Worm (Caenorhabditis elegans) whole organism, young adult: ENCODE measurements around the gene sdz-8.

Experiments used
- C06A6.2 ChIP-seq: fragments of 200-800 bp; sonication (Bioruptor generic); conservative IDR thresholded peaks from 2 replicates; pipeline ENCODE4 v1.3.6; 2022; ENCODE audit warnings: missing genetic modification characterization, missing compliant biosample characterization
- F55B11.4 ChIP-seq: sonication (generic microtip); optimal IDR thresholded peaks from 2 replicates; lab custom pipeline; 2016; ENCODE audit warnings: missing compliant biosample characterization, missing genetic modification characterization, borderline replicate concordance; ENCODE audit not compliant: insufficient read depth
- T07F8.4 ChIP-seq: sonication (generic microtip); optimal IDR thresholded peaks from 2 replicates; lab custom pipeline; 2016; ENCODE audit warnings: mild to moderate bottlenecking, missing genetic modification characterization, moderate library complexity, missing compliant biosample characterization
- aptf-3 ChIP-seq: fragments of 200-800 bp; sonication (Bioruptor generic); IDR thresholded peaks from 2 replicates; pipeline ENCODE4 v1.3.6; 2022; ENCODE audit warnings: missing genetic modification characterization, missing compliant biosample characterization
- atf-7 ChIP-seq: sonication (generic microtip); optimal IDR thresholded peaks from 2 replicates; lab custom pipeline; 2017; ENCODE audit warnings: mild to moderate bottlenecking, missing genetic modification characterization, missing compliant biosample characterization
- ceh-40 ChIP-seq: fragments of 200-800 bp; sonication (Bioruptor generic); IDR thresholded peaks from 2 replicates; pipeline ENCODE4 v1.3.6; 2022; ENCODE audit warnings: missing genetic modification characterization, missing compliant biosample characterization
- dpl-1 ChIP-seq: fragments of 150-350 bp; optimal IDR thresholded peaks from 2 replicates; lab custom pipeline; 2014; ENCODE audit warnings: missing biosample characterization, missing genetic modification reagents, missing genetic modification characterization
- egl-44 ChIP-seq: fragments of 200-800 bp; sonication (Bioruptor generic); IDR thresholded peaks from 2 replicates; pipeline ENCODE4 v1.3.6; 2022; ENCODE audit warnings: missing genetic modification reagents, missing genetic modification characterization, missing compliant biosample characterization
- ekl-4 ChIP-seq: fragments of 200-800 bp; sonication (Bioruptor generic); IDR thresholded peaks from 2 replicates; pipeline ENCODE4 v1.3.6; 2022; ENCODE audit warnings: missing genetic modification reagents, missing genetic modification characterization, missing compliant biosample characterization
- mxl-1 ChIP-seq: sonication (generic microtip); optimal IDR thresholded peaks from 2 replicates; lab custom pipeline; 2016; ENCODE audit warnings: missing genetic modification characterization, missing compliant biosample characterization
- nfya-1 ChIP-seq: sonication (generic microtip); optimal IDR thresholded peaks from 2 replicates; lab custom pipeline; 2017; ENCODE audit warnings: antibody characterized with exemption, missing compliant biosample characterization, missing genetic modification characterization, borderline replicate concordance; ENCODE audit not compliant: insufficient read depth
- snpc-4 ChIP-seq, 5 experiments: fragments of 150-350 bp in 1 of 5; sonication (generic microtip) in 4 of 5; optimal IDR thresholded peaks; 2 replicates each; lab custom pipeline; 2014 to 2018; ENCODE audit warnings: missing genetic modification characterization in 5 of 5, missing biosample characterization in 3 of 5, antibody characterized with exemption in 2 of 5, mild to moderate bottlenecking in 2 of 5, missing compliant biosample characterization in 2 of 5, missing genotype in 2 of 5, moderate library complexity in 2 of 5, missing genetic modification reagents in 1 of 5
- unc-130 ChIP-seq: sonication (generic microtip); optimal IDR thresholded peaks from 2 replicates; lab custom pipeline; 2016; ENCODE audit warnings: missing genetic modification reagents, missing genetic modification characterization, missing compliant biosample characterization

ce11 chrV:11532964-11533363 lies 17.0 kb upstream of the sdz-8 start:
- no peak for TF ChIP-seq dpl-1 (GFP tag; lab: Kevin White, UChicago)
- no peak for TF ChIP-seq aptf-3 (GFP tag; lab: Robert Waterston, UW)
- TF ChIP-seq mxl-1 (tag; lab: Kevin White, UChicago), result no peak
- no peak for TF ChIP-seq atf-7
- TF ChIP-seq egl-44 (GFP tag; lab: Robert Waterston, UW), result no peak
- 0 out of 2 replicates have a peak, but pooled peaks have one; percentile 37 for TF ChIP-seq C06A6.2
- TF ChIP-seq unc-130 (GFP tag; lab: Kevin White, UChicago), result no peak
- TF ChIP-seq F55B11.4, result no peak
- TF ChIP-seq ceh-40 (GFP tag; lab: Robert Waterston, UW), result no peak
- no peak for TF ChIP-seq ekl-4 (GFP tag; lab: Robert Waterston, UW)
- TF ChIP-seq T07F8.4 (tag; lab: Kevin White, UChicago), result no peak
- TF ChIP-seq nfya-1 (tag; lab: Kevin White, UChicago), result no peak
- TF ChIP-seq snpc-4 (GFP tag; optimal IDR thresholded peaks at IDR 0.05; lab: Kevin White, UChicago), result no peak
- TF ChIP-seq snpc-4 (tag; optimal IDR thresholded peaks at IDR 0.05; lab: Kevin White, UChicago), result no peak
